Fruit fly (Drosophila melanogaster) whole organism, embryonic: ENCODE data around the gene yin.

ENCODE experiments used
- Antp ChIP-seq: fragments of 200-800 bp; sonication (Bioruptor generic); optimal IDR thresholded peaks from 3 replicates; lab custom pipeline; 2016; ENCODE audit warnings: missing biosample characterization, missing genetic modification characterization
- C15 ChIP-seq: fragments of 200-800 bp; sonication (Bioruptor generic); IDR thresholded peaks from 3 replicates; pipeline ENCODE4 v1.3.6; 2022; ENCODE audit warnings: missing biosample characterization, missing genetic modification characterization
- CG10209 ChIP-seq: fragments of 200-800 bp; sonication (Bioruptor generic); optimal IDR thresholded peaks from 3 replicates; lab custom pipeline; 2017; ENCODE audit warnings: missing biosample characterization, mild to moderate bottlenecking, missing genetic modification characterization, missing genetic modification reagents
- CG1024 ChIP-seq: fragments of 200-800 bp; sonication (Bioruptor generic); IDR thresholded peaks from 2 replicates; pipeline ENCODE4 v1.3.6; 2022; ENCODE audit warnings: missing biosample characterization, missing genetic modification characterization
- CG10321 ChIP-seq: fragments of 200-800 bp; sonication (Bioruptor generic); IDR thresholded peaks from 2 replicates; pipeline ENCODE4 v1.3.6; 2022; ENCODE audit warnings: missing biosample characterization, missing genetic modification characterization
- CG1233 ChIP-seq: fragments of 200-800 bp; sonication (Bioruptor generic); optimal IDR thresholded peaks from 4 replicates; lab custom pipeline; 2018; ENCODE audit warnings: missing biosample characterization, mild to moderate bottlenecking, missing genetic modification characterization
- CG12942 ChIP-seq: fragments of 200-800 bp; sonication (Bioruptor generic); optimal IDR thresholded peaks from 3 replicates; lab custom pipeline; 2016; ENCODE audit warnings: missing biosample characterization, missing genetic modification characterization
- CG14965 ChIP-seq: fragments of 200-800 bp; sonication (Bioruptor generic); optimal IDR thresholded peaks from 2 replicates; lab custom pipeline; 2016; ENCODE audit warnings: missing biosample characterization, missing genetic modification characterization, borderline replicate concordance
- CG15269 ChIP-seq: fragments of 200-800 bp; sonication (Bioruptor generic); optimal IDR thresholded peaks from 2 replicates; lab custom pipeline; 2018; ENCODE audit warnings: missing biosample characterization, mild to moderate bottlenecking, missing genetic modification characterization, moderate library complexity
- CG15601 ChIP-seq: fragments of 200-800 bp; sonication (Bioruptor generic); optimal IDR thresholded peaks from 3 replicates; lab custom pipeline; 2019; ENCODE audit warnings: missing biosample characterization, mild to moderate bottlenecking, missing genetic modification characterization, moderate library complexity
- CG1602 ChIP-seq: fragments of 200-800 bp; sonication (Bioruptor generic); optimal IDR thresholded peaks from 3 replicates; lab custom pipeline; 2016; ENCODE audit warnings: missing biosample characterization, missing genetic modification characterization
- CG16815 ChIP-seq: fragments of 200-800 bp; sonication (Bioruptor generic); optimal IDR thresholded peaks from 3 replicates; lab custom pipeline; 2017; ENCODE audit warnings: missing biosample characterization, mild to moderate bottlenecking, missing genetic modification characterization
- CG1792 ChIP-seq: fragments of 200-800 bp; sonication (Bioruptor generic); optimal IDR thresholded peaks from 2 replicates; lab custom pipeline; 2016; ENCODE audit warnings: missing biosample characterization, missing genetic modification characterization
- CG2202 ChIP-seq: fragments of 200-800 bp; sonication (Bioruptor generic); optimal IDR thresholded peaks from 2 replicates; lab custom pipeline; 2018; ENCODE audit warnings: missing biosample characterization, mild to moderate bottlenecking, missing genetic modification characterization
- CG32532 ChIP-seq: fragments of 200-800 bp; sonication (Bioruptor generic); IDR thresholded peaks from 2 replicates; pipeline ENCODE4 v1.3.6; 2022; ENCODE audit warnings: missing biosample characterization, missing genetic modification characterization
- CG42726 ChIP-seq: fragments of 200-800 bp; sonication (Bioruptor generic); IDR thresholded peaks from 2 replicates; pipeline ENCODE4 v1.3.6; 2022; ENCODE audit warnings: missing biosample characterization, missing genetic modification characterization; ENCODE audit not compliant: partially characterized antibody
- CG4730 ChIP-seq: fragments of 200-800 bp; sonication (Bioruptor generic); IDR thresholded peaks from 2 replicates; pipeline ENCODE4 v1.3.6; 2022; ENCODE audit warnings: missing biosample characterization, missing genetic modification characterization
- CG5245 ChIP-seq: fragments of 200-800 bp; sonication (Bioruptor generic); optimal IDR thresholded peaks from 3 replicates; lab custom pipeline; 2016; ENCODE audit warnings: missing biosample characterization, missing genetic modification characterization
- CG6791 ChIP-seq: fragments of 200-800 bp; sonication (Bioruptor generic); IDR thresholded peaks from 3 replicates; pipeline ENCODE4 v1.3.6; 2022; ENCODE audit warnings: missing biosample characterization, missing genetic modification characterization; ENCODE audit not compliant: partially characterized antibody
- CG9609 ChIP-seq: fragments of 200-800 bp; sonication (Bioruptor generic); optimal IDR thresholded peaks from 3 replicates; lab custom pipeline; 2016; ENCODE audit warnings: missing biosample characterization, missing genetic modification characterization
- CTCF ChIP-seq: fragments of 200-800 bp; sonication (Bioruptor generic); optimal IDR thresholded peaks from 2 replicates; lab custom pipeline; 2017; ENCODE audit warnings: missing biosample characterization, mild to moderate bottlenecking, missing genetic modification characterization, moderate library complexity
- Ets65A ChIP-seq: fragments of 200-800 bp; sonication (Bioruptor generic); peaks from one replicate; lab custom pipeline; 2016; ENCODE audit warnings: missing biosample characterization, missing genetic modification characterization
- Fer3 ChIP-seq: fragments of 200-800 bp; sonication (Bioruptor generic); optimal IDR thresholded peaks from 2 replicates; lab custom pipeline; 2018; ENCODE audit warnings: missing biosample characterization, mild to moderate bottlenecking, missing genetic modification characterization, moderate library complexity
- H15 ChIP-seq: fragments of 200-800 bp; sonication (Bioruptor generic); IDR thresholded peaks from 3 replicates; pipeline ENCODE4 v1.3.6; 2022; ENCODE audit warnings: missing biosample characterization, missing genetic modification characterization
- HmgZ ChIP-seq: fragments of 200-800 bp; sonication (Bioruptor generic); optimal IDR thresholded peaks from 2 replicates; lab custom pipeline; 2018; ENCODE audit warnings: missing biosample characterization, mild to moderate bottlenecking, missing genetic modification characterization
- Med ChIP-seq: fragments of 200-800 bp; sonication (Bioruptor generic); peaks from one replicate; lab custom pipeline; 2016; ENCODE audit warnings: missing biosample characterization, missing genetic modification characterization, mild to moderate bottlenecking, inconsistent platforms, moderate library complexity
- Mrtf ChIP-seq: fragments of 200-800 bp; sonication (Bioruptor generic); IDR thresholded peaks from 3 replicates; pipeline ENCODE4 v1.3.6; 2022; ENCODE audit warnings: missing biosample characterization, missing genetic modification characterization
- Myb ChIP-seq: fragments of 200-800 bp; sonication (Bioruptor generic); optimal IDR thresholded peaks from 2 replicates; lab custom pipeline; 2016; ENCODE audit warnings: missing biosample characterization, missing genetic modification characterization
- NC2β ChIP-seq: fragments of 200-800 bp; sonication (Bioruptor generic); optimal IDR thresholded peaks from 2 replicates; lab custom pipeline; 2016; ENCODE audit warnings: missing biosample characterization, missing genetic modification characterization
- Pdp1 ChIP-seq, 2 experiments: fragments of 200-800 bp; sonication (Bioruptor generic); optimal IDR thresholded peaks; 3 replicates each; lab custom pipeline; 2016; ENCODE audit warnings: missing biosample characterization in 2 of 2, missing genetic modification characterization in 2 of 2, mild to moderate bottlenecking in 1 of 2, moderate library complexity in 1 of 2
- Poxn ChIP-seq: fragments of 200-800 bp; sonication (Bioruptor generic); IDR thresholded peaks from 2 replicates; pipeline ENCODE4 v1.3.6; 2022; ENCODE audit warnings: missing biosample characterization, missing genetic modification characterization
- aop ChIP-seq: fragments of 200-800 bp; sonication (Bioruptor generic); IDR thresholded peaks from 2 replicates; pipeline ENCODE4 v1.3.6; 2022; ENCODE audit warnings: missing biosample characterization, missing genetic modification characterization
- cas ChIP-seq: fragments of 200-800 bp; sonication (Bioruptor generic); IDR thresholded peaks from 2 replicates; pipeline ENCODE4 v1.3.6; 2022; ENCODE audit warnings: missing biosample characterization, missing genetic modification characterization
- crc ChIP-seq: fragments of 200-800 bp; sonication (Bioruptor generic); optimal IDR thresholded peaks from 2 replicates; lab custom pipeline; 2016; ENCODE audit warnings: missing biosample characterization, missing genetic modification characterization
- cwo ChIP-seq: fragments of 200-800 bp; sonication (Bioruptor generic); optimal IDR thresholded peaks from 3 replicates; lab custom pipeline; 2017; ENCODE audit warnings: missing biosample characterization, missing genetic modification characterization, mild to moderate bottlenecking, moderate library complexity, missing genetic modification reagents
- dati ChIP-seq: fragments of 200-800 bp; sonication (Bioruptor generic); IDR thresholded peaks from 2 replicates; pipeline ENCODE4 v1.3.6; 2022; ENCODE audit warnings: missing biosample characterization, missing genetic modification characterization
- eyg ChIP-seq: fragments of 200-800 bp; sonication (Bioruptor generic); optimal IDR thresholded peaks from 3 replicates; lab custom pipeline; 2016; ENCODE audit warnings: missing biosample characterization, missing genetic modification characterization
- her ChIP-seq: fragments of 200-800 bp; sonication (Bioruptor generic); optimal IDR thresholded peaks from 2 replicates; lab custom pipeline; 2016; ENCODE audit warnings: missing biosample characterization, missing genetic modification characterization
- hth ChIP-seq: fragments of >200 bp; optimal IDR thresholded peaks from 2 replicates; lab custom pipeline; 2017; ENCODE audit warnings: inconsistent platforms
- lab ChIP-seq: fragments of 200-800 bp; sonication (Bioruptor generic); optimal IDR thresholded peaks from 3 replicates; lab custom pipeline; 2017; ENCODE audit warnings: missing biosample characterization, missing genetic modification characterization, mild to moderate bottlenecking, moderate library complexity, missing genetic modification reagents
- luna ChIP-seq: fragments of 200-800 bp; sonication (Bioruptor generic); optimal IDR thresholded peaks from 2 replicates; lab custom pipeline; 2016; ENCODE audit warnings: missing biosample characterization, missing genetic modification characterization
- maf-S ChIP-seq: fragments of 200-800 bp; sonication (Bioruptor generic); optimal IDR thresholded peaks from 2 replicates; lab custom pipeline; 2016; ENCODE audit warnings: missing biosample characterization, missing genetic modification characterization
- mam ChIP-seq: fragments of 200-800 bp; sonication (Bioruptor generic); optimal IDR thresholded peaks from 3 replicates; lab custom pipeline; 2016; ENCODE audit warnings: missing biosample characterization, missing genetic modification characterization
- nom ChIP-seq: fragments of 200-800 bp; sonication (Bioruptor generic); optimal IDR thresholded peaks from 2 replicates; lab custom pipeline; 2017; ENCODE audit warnings: missing biosample characterization, missing genetic modification characterization, mild to moderate bottlenecking, moderate library complexity, missing genetic modification reagents
- onecut ChIP-seq: fragments of 200-800 bp; sonication (Bioruptor generic); IDR thresholded peaks from 2 replicates; pipeline ENCODE4 v1.3.6; 2022; ENCODE audit warnings: missing biosample characterization, missing genetic modification characterization
- p53 ChIP-seq: fragments of 200-800 bp; sonication (Bioruptor generic); optimal IDR thresholded peaks from 2 replicates; lab custom pipeline; 2016; ENCODE audit warnings: missing biosample characterization, missing genetic modification characterization
- row ChIP-seq: fragments of 200-800 bp; sonication (Bioruptor generic); IDR thresholded peaks from 3 replicates; pipeline ENCODE4 v1.3.6; 2022; ENCODE audit warnings: missing biosample characterization, missing genetic modification characterization
- sd ChIP-seq: fragments of 200-800 bp; sonication (Bioruptor generic); optimal IDR thresholded peaks from 3 replicates; lab custom pipeline; 2018; ENCODE audit warnings: missing biosample characterization, mild to moderate bottlenecking, missing genetic modification characterization, moderate library complexity
- sna ChIP-seq: fragments of 200-800 bp; sonication (Bioruptor generic); IDR thresholded peaks from 2 replicates; pipeline ENCODE4 v1.3.6; 2022; ENCODE audit warnings: missing biosample characterization, missing genetic modification characterization; ENCODE audit not compliant: partially characterized antibody
- sr ChIP-seq: fragments of 200-800 bp; sonication (Bioruptor generic); IDR thresholded peaks from 3 replicates; pipeline ENCODE4 v1.3.6; 2022; ENCODE audit warnings: missing biosample characterization, missing genetic modification characterization
- zen2 ChIP-seq: fragments of 200-800 bp; sonication (Bioruptor generic); IDR thresholded peaks from 3 replicates; pipeline ENCODE4 v1.3.6; 2022; ENCODE audit warnings: missing biosample characterization, missing genetic modification characterization; ENCODE audit not compliant: partially characterized antibody

yin gene

DNA sequence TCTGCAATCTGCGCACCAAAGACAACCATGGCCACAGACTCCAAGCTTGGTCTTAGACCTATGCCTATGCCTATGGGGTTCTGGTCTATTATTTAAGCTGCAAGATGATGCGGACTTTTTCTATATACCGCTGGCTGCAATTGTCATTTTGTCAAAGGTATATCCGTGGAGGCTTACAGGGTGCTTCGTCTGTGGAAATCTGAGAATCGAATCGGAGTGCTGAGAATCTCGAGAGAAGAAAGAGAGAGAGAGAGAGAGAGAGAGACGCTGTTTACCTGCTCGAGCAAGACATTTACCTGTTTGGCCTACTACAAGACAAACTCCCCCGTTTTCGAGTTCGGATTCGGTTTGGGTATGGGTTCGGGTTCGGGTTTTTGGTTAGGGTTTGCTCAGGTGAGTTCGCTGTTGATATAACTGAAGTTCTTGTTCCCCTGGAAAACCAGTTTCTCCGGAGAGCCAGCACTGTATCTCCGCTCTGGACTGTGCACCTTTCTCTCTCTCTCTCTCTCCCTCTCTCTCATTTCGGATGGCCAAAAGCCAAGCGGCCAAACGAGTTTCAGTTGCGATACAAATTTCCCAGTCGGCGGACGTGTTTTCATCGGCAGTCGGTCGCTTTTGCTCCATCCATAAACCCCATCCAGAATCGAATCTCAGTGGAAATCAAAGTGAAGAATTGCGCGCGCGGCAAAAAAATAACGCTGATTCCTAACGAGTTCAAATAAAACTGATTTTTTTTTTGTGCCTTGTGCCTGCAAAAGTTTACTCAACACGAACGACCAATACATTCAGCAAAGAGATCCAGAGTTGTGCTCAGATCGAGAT lies 26.2 kb downstream of the yin start (continued):
- no peak for TF ChIP-seq CG1024 (GFP tag; lab: Robert Waterston, UW)
- no peak for TF ChIP-seq CG12942 (GFP tag; lab: Kevin White, UChicago)
- no peak for TF ChIP-seq luna (GFP tag; lab: Kevin White, UChicago)
- no peak for TF ChIP-seq mam (GFP tag; lab: Kevin White, UChicago)
- no peak for TF ChIP-seq cwo
- no peak for TF ChIP-seq CG1233 (GFP tag; lab: Kevin White, UChicago)
- TF ChIP-seq sd: no peak
- TF ChIP-seq CG32532 (GFP tag; lab: Robert Waterston, UW): no peak; the same call in 1 of the 2 replicates
- TF ChIP-seq p53 (GFP tag; lab: Kevin White, UChicago): no peak
- peak; percentile 75 for TF ChIP-seq Med
- TF ChIP-seq Fer3 (tag; lab: Kevin White, UChicago): no peak
- TF ChIP-seq CTCF (GFP tag; lab: Kevin White, UChicago): no peak
- TF ChIP-seq her (GFP tag; lab: Kevin White, UChicago): peak; percentile 23
- TF ChIP-seq Antp (GFP tag; lab: Kevin White, UChicago): no peak
- no peak for TF ChIP-seq CG10209 (GFP tag; lab: Kevin White, UChicago)
- TF ChIP-seq CG4730 (GFP tag; lab: Robert Waterston, UW): no peak
- peak; percentile 56 for TF ChIP-seq CG15601
- TF ChIP-seq Pdp1 (GFP tag; optimal IDR thresholded peaks at IDR 0.05; lab: Kevin White, UChicago): peak in 1 of 2 experiments; percentile 12
- TF ChIP-seq HmgZ: peak; percentile 29
- no peak for TF ChIP-seq CG5245
- TF ChIP-seq cas (GFP tag; lab: Robert Waterston, UW): no peak
- no peak for TF ChIP-seq crc (GFP tag; lab: Kevin White, UChicago)
- no peak for TF ChIP-seq Mrtf (GFP tag; lab: Robert Waterston, UW)
- TF ChIP-seq hth: no peak
- TF ChIP-seq CG2202: no peak
- no peak for TF ChIP-seq CG15269 (tag; lab: Kevin White, UChicago)
- no peak for TF ChIP-seq CG16815 (GFP tag; lab: Kevin White, UChicago)
- no peak for TF ChIP-seq CG10321
- no peak for TF ChIP-seq CG9609 (GFP tag; lab: Kevin White, UChicago)
- no peak for TF ChIP-seq sr
- no peak for TF ChIP-seq dati (GFP tag; lab: Robert Waterston, UW)
- TF ChIP-seq CG42726 (GFP tag; lab: Robert Waterston, UW): no peak
- TF ChIP-seq CG6791 (GFP tag; lab: Robert Waterston, UW): no peak
- TF ChIP-seq maf-S: no peak
- TF ChIP-seq Poxn (GFP tag; lab: Robert Waterston, UW): no peak
- TF ChIP-seq zen2 (GFP tag; lab: Robert Waterston, UW): peak; percentile 51; the same call in 2 of the 3 replicates
- no peak for TF ChIP-seq CG1602 (GFP tag; lab: Kevin White, UChicago)
- TF ChIP-seq Ets65A (GFP tag; lab: Kevin White, UChicago): no peak
- peak; percentile 54 for TF ChIP-seq lab
- peak; percentile 25 for TF ChIP-seq onecut (GFP tag; lab: Robert Waterston, UW)
- no peak for TF ChIP-seq row (GFP tag; lab: Robert Waterston, UW)
- no peak for TF ChIP-seq Myb
- TF ChIP-seq H15 (GFP tag; lab: Robert Waterston, UW): no peak
- no peak for TF ChIP-seq eyg (GFP tag; lab: Kevin White, UChicago)
- TF ChIP-seq NC2β (GFP tag; lab: Kevin White, UChicago): peak; percentile 16
- TF ChIP-seq nom: peak; percentile 81
- no peak for TF ChIP-seq CG1792
- no peak for TF ChIP-seq aop (GFP tag; lab: Robert Waterston, UW)
- TF ChIP-seq CG14965 (GFP tag; lab: Kevin White, UChicago): no peak
- TF ChIP-seq C15 (GFP tag; lab: Robert Waterston, UW): no peak
- no peak for TF ChIP-seq sna (GFP tag; lab: Robert Waterston, UW)
